Worm (Caenorhabditis elegans): Measurements from ENCODE around the gene F40G9.14.

ce11 chrIII:190686-191085 lies 13.1 kb upstream of the F40G9.14 start, which contains the start of gene cox-17:
- TF ChIP-seq hsf-1 (GFP tag; IDR thresholded peaks at IDR 0.05) = no peak
- TF ChIP-seq nhr-80 (tag; optimal IDR thresholded peaks at IDR 0.05) = no peak
- no peak for TF ChIP-seq nhr-27 (tag; optimal IDR thresholded peaks at IDR 0.05)
- TF ChIP-seq lin-54 (GFP tag; optimal IDR thresholded peaks at IDR 0.05) = no peak
- no peak for TF ChIP-seq ztf-26 (tag; optimal IDR thresholded peaks at IDR 0.05)
- no peak for TF ChIP-seq B0336.3 (GFP tag; IDR thresholded peaks at IDR 0.05)
- TF ChIP-seq nfya-1 (tag; optimal IDR thresholded peaks at IDR 0.05; ENCODE audit: borderline replicate concordance, insufficient read depth) = no peak
- no peak for TF ChIP-seq pha-4 (tag; optimal IDR thresholded peaks at IDR 0.05)
- no peak for TF ChIP-seq chd-7 (tag; optimal IDR thresholded peaks at IDR 0.05)
- no peak for TF ChIP-seq dpl-1 (GFP tag; optimal IDR thresholded peaks at IDR 0.05)
- TF ChIP-seq zim-3 (tag; optimal IDR thresholded peaks at IDR 0.05) = no peak
- no peak for TF ChIP-seq tbp1 (GFP tag; optimal IDR thresholded peaks at IDR 0.05)
- peak; percentile 54 for TF ChIP-seq athp-1 (tag; optimal IDR thresholded peaks at IDR 0.05)
- no peak for TF ChIP-seq pbrm-1 (GFP tag; IDR thresholded peaks at IDR 0.05)

Data from whole organism, young adult.